Worm (Caenorhabditis elegans) whole organism, L4 larva: ENCODE measurements around the gene F15G9.2.

Experiments
- F26F4.8 ChIP-seq: fragments of 200-800 bp; sonication (Bioruptor generic); conservative IDR thresholded peaks from 2 replicates; pipeline ENCODE4 v1.3.6; 2022; ENCODE audit warnings: missing genetic modification characterization, missing compliant biosample characterization
- F37D6.2 ChIP-seq: sonication (generic microtip); optimal IDR thresholded peaks from 2 replicates; lab custom pipeline; 2016; ENCODE audit warnings: mild to moderate bottlenecking, missing genetic modification characterization, missing compliant biosample characterization
- F44E2.7 ChIP-seq: fragments of 200-800 bp; sonication (Bioruptor generic); IDR thresholded peaks from 2 replicates; pipeline ENCODE4 v2.1.2; 2022; ENCODE audit warnings: missing genetic modification characterization, missing compliant biosample characterization
- ama-1 ChIP-seq: fragments of 150-350 bp; optimal IDR thresholded peaks from 2 replicates; lab custom pipeline; 2014; ENCODE audit warnings: inconsistent platforms, mixed read lengths
- attf-4 ChIP-seq: sonication (generic microtip); optimal IDR thresholded peaks from 3 replicates; lab custom pipeline; 2017; ENCODE audit warnings: missing biosample characterization, missing genetic modification characterization
- ceh-20 ChIP-seq: fragments of 200-800 bp; sonication (Bioruptor generic); IDR thresholded peaks from 2 replicates; pipeline ENCODE4 v1.3.6; 2022; ENCODE audit warnings: missing genetic modification reagents, missing genetic modification characterization, missing compliant biosample characterization
- ceh-28 ChIP-seq: fragments of 150-350 bp; optimal IDR thresholded peaks from 2 replicates; lab custom pipeline; 2014; ENCODE audit warnings: missing biosample characterization, missing genetic modification reagents, missing genetic modification characterization
- ceh-32 ChIP-seq: sonication (generic microtip); optimal IDR thresholded peaks from 2 replicates; lab custom pipeline; 2016; ENCODE audit warnings: mild to moderate bottlenecking, missing genetic modification characterization, missing compliant biosample characterization; ENCODE audit not compliant: poor library complexity
- ces-1 ChIP-seq: fragments of 150-350 bp; sonication (generic microtip); optimal IDR thresholded peaks from 4 replicates; lab custom pipeline; 2014; ENCODE audit warnings: missing biosample characterization, missing genetic modification reagents, missing genetic modification characterization
- ctbp-1 ChIP-seq: fragments of 200-800 bp; sonication (Bioruptor generic); IDR thresholded peaks from 2 replicates; pipeline ENCODE4 v1.3.6; 2022; ENCODE audit warnings: missing genetic modification reagents, missing genetic modification characterization, missing compliant biosample characterization
- daf-12 ChIP-seq: fragments of 150-350 bp; optimal IDR thresholded peaks from 2 replicates; lab custom pipeline; 2014; ENCODE audit warnings: missing biosample characterization, missing genetic modification reagents, missing genetic modification characterization
- daf-16 ChIP-seq, 3 experiments: sonication (generic microtip); optimal IDR thresholded peaks; 2 replicates each; lab custom pipeline; 2016 to 2017; ENCODE audit warnings: missing genetic modification characterization in 3 of 3, missing genetic modification reagents in 3 of 3, mild to moderate bottlenecking in 2 of 3, missing compliant biosample characterization in 2 of 3, missing biosample characterization in 1 of 3, moderate library complexity in 1 of 3
- daf-19 ChIP-seq: fragments of 200-800 bp; sonication (Bioruptor generic); conservative IDR thresholded peaks from 2 replicates; pipeline ENCODE4 v1.3.6; 2022; ENCODE audit warnings: missing genetic modification characterization, missing compliant biosample characterization
- dmd-8 ChIP-seq: fragments of 200-800 bp; sonication (Bioruptor generic); IDR thresholded peaks from 2 replicates; pipeline ENCODE4 v1.3.6; 2022; ENCODE audit warnings: missing genetic modification characterization, missing compliant biosample characterization
- dmd-9 ChIP-seq: fragments of 200-800 bp; sonication (Bioruptor generic); IDR thresholded peaks from 2 replicates; pipeline ENCODE4 v1.3.6; 2022; ENCODE audit warnings: missing genetic modification reagents, missing genetic modification characterization, missing compliant biosample characterization
- dve-1 ChIP-seq: sonication (generic microtip); optimal IDR thresholded peaks from 2 replicates; lab custom pipeline; 2017; ENCODE audit warnings: antibody characterized with exemption, mild to moderate bottlenecking, missing genetic modification characterization, missing compliant biosample characterization; ENCODE audit not compliant: insufficient read depth
- egl-27 ChIP-seq: sonication (generic microtip); optimal IDR thresholded peaks from 3 replicates; lab custom pipeline; 2017; ENCODE audit warnings: missing biosample characterization, missing genetic modification reagents, missing genetic modification characterization
- fkh-10 ChIP-seq: fragments of 150-350 bp; optimal IDR thresholded peaks from 2 replicates; lab custom pipeline; 2014; ENCODE audit warnings: missing biosample characterization, missing genetic modification reagents, missing genetic modification characterization
- fos-1 ChIP-seq: fragments of 150-350 bp; optimal IDR thresholded peaks from 2 replicates; lab custom pipeline; 2014; ENCODE audit warnings: missing biosample characterization, missing genetic modification characterization
- hif-1 ChIP-seq, 2 experiments: sonication (generic microtip); optimal IDR thresholded peaks; 2 replicates each; lab custom pipeline; 2016 to 2017; ENCODE audit warnings: missing compliant biosample characterization in 2 of 2, missing genetic modification characterization in 2 of 2, missing genetic modification reagents in 2 of 2, missing genotype in 2 of 2, mild to moderate bottlenecking in 1 of 2
- hlh-11 ChIP-seq: fragments of 200-800 bp; sonication (Bioruptor generic); optimal IDR thresholded peaks from 2 replicates; lab custom pipeline; 2018; ENCODE audit warnings: mild to moderate bottlenecking, missing genetic modification characterization, missing compliant biosample characterization
- hlh-30 ChIP-seq: sonication (generic microtip); optimal IDR thresholded peaks from 2 replicates; lab custom pipeline; 2017; ENCODE audit warnings: antibody characterized with exemption, mild to moderate bottlenecking, missing genetic modification characterization, missing compliant biosample characterization; ENCODE audit not compliant: insufficient read depth
- hmg-1.1 ChIP-seq: fragments of 200-800 bp; sonication (Bioruptor generic); IDR thresholded peaks from 2 replicates; pipeline ENCODE4 v1.3.6; 2022; ENCODE audit warnings: missing genetic modification reagents, missing genetic modification characterization, missing compliant biosample characterization
- lim-7 ChIP-seq: fragments of 200-800 bp; sonication (Bioruptor generic); IDR thresholded peaks from 2 replicates; pipeline ENCODE4 v1.3.6; 2022; ENCODE audit warnings: missing genetic modification characterization, missing compliant biosample characterization
- lin-38 ChIP-seq: fragments of 200-800 bp; sonication (Bioruptor generic); IDR thresholded peaks from 2 replicates; pipeline ENCODE4 v1.3.6; 2022; ENCODE audit warnings: missing genetic modification reagents, missing genetic modification characterization, missing compliant biosample characterization
- lir-3 ChIP-seq: sonication (generic microtip); optimal IDR thresholded peaks from 2 replicates; lab custom pipeline; 2016; ENCODE audit warnings: mild to moderate bottlenecking, missing genetic modification characterization, missing compliant biosample characterization
- madf-5 ChIP-seq, 2 experiments: fragments of 200-800 bp; sonication (Bioruptor generic); IDR thresholded peaks; 2 replicates each; pipeline ENCODE4 v1.3.6; 2022; ENCODE audit warnings: missing compliant biosample characterization in 2 of 2, missing genetic modification characterization in 2 of 2
- mdt-29 ChIP-seq: fragments of 200-800 bp; sonication (Bioruptor generic); IDR thresholded peaks from 2 replicates; pipeline ENCODE4 v1.3.6; 2022; ENCODE audit warnings: missing genetic modification reagents, missing genetic modification characterization, missing compliant biosample characterization
- mxl-2 ChIP-seq: fragments of 200-800 bp; sonication (Bioruptor generic); conservative IDR thresholded peaks from 2 replicates; pipeline ENCODE4 v1.3.6; 2022; ENCODE audit warnings: missing genetic modification reagents, missing genetic modification characterization, missing compliant biosample characterization
- mxl-3 ChIP-seq: fragments of 200-800 bp; sonication (Bioruptor generic); optimal IDR thresholded peaks from 2 replicates; lab custom pipeline; 2018; ENCODE audit warnings: mild to moderate bottlenecking, missing genetic modification characterization, missing compliant biosample characterization
- nhr-102 ChIP-seq: sonication (generic microtip); optimal IDR thresholded peaks from 2 replicates; lab custom pipeline; 2016; ENCODE audit warnings: mild to moderate bottlenecking, missing genetic modification characterization, moderate library complexity, missing compliant biosample characterization
- nhr-11 ChIP-seq: fragments of 150-350 bp; optimal IDR thresholded peaks from 2 replicates; lab custom pipeline; 2014; ENCODE audit warnings: missing biosample characterization, missing genetic modification characterization
- nhr-111 ChIP-seq: fragments of 200-800 bp; sonication (Bioruptor generic); optimal IDR thresholded peaks from 2 replicates; lab custom pipeline; 2018; ENCODE audit warnings: mild to moderate bottlenecking, missing genetic modification characterization, missing compliant biosample characterization
- nhr-25 ChIP-seq: sonication (generic microtip); optimal IDR thresholded peaks from 2 replicates; lab custom pipeline; 2017; ENCODE audit warnings: missing genetic modification characterization, mild to moderate bottlenecking, missing compliant biosample characterization, antibody characterized with exemption, moderate library complexity, borderline replicate concordance; ENCODE audit not compliant: insufficient read depth
- nhr-28 ChIP-seq: fragments of 150-350 bp; optimal IDR thresholded peaks from 2 replicates; lab custom pipeline; 2014; ENCODE audit warnings: missing biosample characterization, missing genetic modification characterization
- nhr-41 ChIP-seq: fragments of 200-800 bp; sonication (Bioruptor generic); IDR thresholded peaks from 2 replicates; pipeline ENCODE4 v1.3.6; 2022; ENCODE audit warnings: missing genetic modification reagents, missing genetic modification characterization, missing compliant biosample characterization
- nhr-6 ChIP-seq: fragments of 150-350 bp; optimal IDR thresholded peaks from 2 replicates; lab custom pipeline; 2014; ENCODE audit warnings: missing biosample characterization, missing genetic modification characterization
- pha-4 ChIP-seq, 2 experiments: fragments of 150-350 bp in 1 of 2; fragments of 200-800 bp in 1 of 2; sonication (Bioruptor generic) in 1 of 2; IDR thresholded peaks in 1 of 2; optimal IDR thresholded peaks in 1 of 2; 2 replicates each; pipeline versions ENCODE4 v1.3.6 to Lab custom; 2014 to 2022; ENCODE audit warnings: missing genetic modification characterization in 2 of 2, missing genetic modification reagents in 2 of 2, missing biosample characterization in 1 of 2, missing compliant biosample characterization in 1 of 2
- rbr-2 ChIP-seq: sonication (generic microtip); optimal IDR thresholded peaks from 2 replicates; lab custom pipeline; 2016; ENCODE audit warnings: missing genotype, missing genetic modification characterization, missing compliant biosample characterization
- skn-1 ChIP-seq: fragments of 150-350 bp; optimal IDR thresholded peaks from 2 replicates; lab custom pipeline; 2014; ENCODE audit warnings: missing biosample characterization, missing genetic modification characterization
- spr-1 ChIP-seq: sonication (generic microtip); optimal IDR thresholded peaks from 2 replicates; lab custom pipeline; 2016; ENCODE audit warnings: mild to moderate bottlenecking, missing genetic modification characterization, missing compliant biosample characterization
- unc-130 ChIP-seq: sonication (generic microtip); optimal IDR thresholded peaks from 2 replicates; lab custom pipeline; 2016; ENCODE audit warnings: missing genetic modification reagents, missing genetic modification characterization, missing compliant biosample characterization
- unc-62 ChIP-seq, 3 experiments: fragments of 150-350 bp in 1 of 3; sonication (generic microtip); optimal IDR thresholded peaks in 2 of 3; peaks in 1 of 3; 1 replicate in 1 of 3; 2 replicates in 2 of 3; lab custom pipeline; 2014 to 2017; ENCODE audit warnings: missing biosample characterization in 3 of 3, missing genetic modification characterization in 3 of 3, missing genetic modification reagents in 3 of 3, missing genotype in 1 of 3

The F15G9.2 gene

DNA sequence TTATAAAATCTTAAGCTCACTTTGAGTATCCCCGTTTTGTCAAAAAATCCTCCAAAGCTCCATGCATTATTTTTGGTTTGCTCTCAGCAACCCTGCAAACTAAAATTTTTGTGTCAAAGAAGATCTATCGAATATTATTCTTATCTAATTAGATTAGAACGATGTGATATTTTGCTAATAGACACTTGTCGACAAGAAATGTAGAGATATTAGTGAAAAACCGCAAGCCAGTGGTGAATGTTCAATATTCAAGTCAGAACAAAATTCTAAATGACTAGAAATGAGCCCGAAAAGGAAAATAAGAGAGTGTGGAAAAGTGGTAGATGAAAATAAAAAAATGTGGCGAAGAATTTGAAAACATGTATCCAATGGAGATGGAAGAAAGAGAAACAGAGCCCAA lies 38.7 kb downstream of the F15G9.2 start, which contains the start of gene C43C3.4:
C43C3.4 (minus strand) TSS at position 101 of the 400 bp plus-strand sequence.
- TF ChIP-seq egl-27 (tag; lab: Kevin White, UChicago) (no peak), ceh-20 (GFP tag; lab: Robert Waterston, UW) (no peak), nhr-25 (tag; lab: Kevin White, UChicago) (no peak), ama-1 (lab: Kevin White, UChicago) (no peak), lir-3 (no peak), hmg-1.1 (GFP tag; lab: Robert Waterston, UW) (no peak), skn-1 (no peak), hlh-30 (tag; lab: Kevin White, UChicago) (no peak), F37D6.2 (tag; lab: Kevin White, UChicago) (no peak), F26F4.8 (GFP tag; lab: Robert Waterston, UW) (no peak), nhr-111 (GFP tag; lab: Kevin White, UChicago) (no peak), mxl-2 (GFP tag; lab: Robert Waterston, UW) (no peak), unc-130 (GFP tag; lab: Kevin White, UChicago) (no peak)

ce11 chrX:9673228-9673627 lies 40.3 kb downstream of the F15G9.2 start:
- no peak for TF ChIP-seq ama-1 (lab: Kevin White, UChicago)
- TF ChIP-seq daf-16 (GFP tag; optimal IDR thresholded peaks at IDR 0.05; lab: Kevin White, UChicago), result no peak
- TF ChIP-seq daf-16 (tag; optimal IDR thresholded peaks at IDR 0.05; lab: Kevin White, UChicago), result peak; percentile 64
- no peak for TF ChIP-seq daf-12
- no peak for TF ChIP-seq mxl-3 (GFP tag; lab: Kevin White, UChicago)
- no peak for TF ChIP-seq ctbp-1
- TF ChIP-seq dmd-9 (GFP tag; lab: Robert Waterston, UW), result no peak
- peak; percentile 30 for TF ChIP-seq nhr-28 (tag; lab: Kevin White, UChicago)
- peak; percentile 32 for TF ChIP-seq hlh-30 (tag; lab: Kevin White, UChicago)
- peak in 1 of 2 experiments; percentile 83 for TF ChIP-seq unc-62 (GFP tag; optimal IDR thresholded peaks at IDR 0.05 in 1 of 2; lab: Kevin White, UChicago)
- TF ChIP-seq unc-62 (tag; optimal IDR thresholded peaks at IDR 0.05; lab: Kevin White, UChicago), result no peak
- no peak for TF ChIP-seq ceh-20 (GFP tag; lab: Robert Waterston, UW)
- no peak for TF ChIP-seq unc-130 (GFP tag; lab: Kevin White, UChicago)

DNA sequence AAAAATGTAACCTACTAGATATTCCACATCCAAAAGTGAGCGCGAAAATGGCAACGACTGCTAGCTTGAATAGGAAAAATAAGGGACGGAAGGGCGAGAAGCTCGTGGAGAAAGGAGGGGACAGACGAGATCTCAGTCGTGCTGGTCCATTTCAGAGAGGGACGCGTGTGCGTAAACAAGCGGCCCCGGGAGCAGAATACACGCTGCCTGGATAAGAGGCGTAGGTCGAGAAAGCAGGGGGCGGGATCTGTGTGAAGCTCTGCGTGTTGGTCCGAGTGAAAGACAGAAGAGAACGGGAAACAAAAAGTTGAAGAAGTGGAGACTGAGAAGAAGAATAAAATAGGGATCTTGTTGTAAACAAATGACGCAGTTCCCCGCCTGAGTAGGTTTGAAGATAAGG lies 45.0 kb downstream of the F15G9.2 start, which contains the start of gene T14B1.1:
T14B1.1 (minus strand) TSS at position 170 of the 400 bp plus-strand sequence.
- peak; percentile 74 for TF ChIP-seq rbr-2 (tag; lab: Kevin White, UChicago)
- no peak for TF ChIP-seq nhr-102 (tag; lab: Kevin White, UChicago)
- TF ChIP-seq F26F4.8 (GFP tag; lab: Robert Waterston, UW), result no peak
- TF ChIP-seq unc-62 (GFP tag; optimal IDR thresholded peaks at IDR 0.05 in 1 of 2; lab: Kevin White, UChicago), result peak in 1 of 2 experiments; percentile 32
- TF ChIP-seq unc-62 (tag; optimal IDR thresholded peaks at IDR 0.05; lab: Kevin White, UChicago), result no peak
- no peak for TF ChIP-seq attf-4 (tag; lab: Kevin White, UChicago)
- peak; percentile 5 for TF ChIP-seq mxl-3 (GFP tag; lab: Kevin White, UChicago)
- TF ChIP-seq fos-1 (tag; lab: Kevin White, UChicago), result no peak
- peak in 1 of 2 experiments; percentile 45 for TF ChIP-seq daf-16 (GFP tag; optimal IDR thresholded peaks at IDR 0.05; lab: Kevin White, UChicago)
- no peak for TF ChIP-seq daf-16 (tag; optimal IDR thresholded peaks at IDR 0.05; lab: Kevin White, UChicago)
- TF ChIP-seq dve-1 (tag; lab: Kevin White, UChicago), result no peak
- no peak for TF ChIP-seq nhr-6
- no peak for TF ChIP-seq pha-4 (GFP tag; IDR thresholded peaks at IDR 0.05; lab: Robert Waterston, UW)
- TF ChIP-seq pha-4 (tag; optimal IDR thresholded peaks at IDR 0.05; lab: Kevin White, UChicago), result no peak
- no peak for TF ChIP-seq lin-38 (GFP tag; lab: Robert Waterston, UW)
- TF ChIP-seq daf-19, result no peak
- no peak for TF ChIP-seq spr-1 (tag; lab: Kevin White, UChicago)
- TF ChIP-seq ces-1, result no peak
- no peak for TF ChIP-seq nhr-41 (GFP tag; lab: Robert Waterston, UW)
- TF ChIP-seq mdt-29 (GFP tag; lab: Robert Waterston, UW), result no peak
- no peak for TF ChIP-seq ceh-32
- peak; percentile 52; the same call in 1 of the 2 replicates for TF ChIP-seq hmg-1.1 (GFP tag; lab: Robert Waterston, UW)
- TF ChIP-seq nhr-25 (tag; lab: Kevin White, UChicago), result no peak
- no peak for TF ChIP-seq madf-5 (GFP tag; IDR thresholded peaks at IDR 0.05; lab: Robert Waterston, UW)
- peak; percentile 59 for TF ChIP-seq fkh-10 (GFP tag; lab: Kevin White, UChicago)
- no peak for TF ChIP-seq dmd-8 (GFP tag; lab: Robert Waterston, UW)
- no peak for TF ChIP-seq lim-7 (GFP tag; lab: Robert Waterston, UW)
- peak; percentile 25 for TF ChIP-seq nhr-11 (tag; lab: Kevin White, UChicago)
- no peak for TF ChIP-seq hif-1 (tag; optimal IDR thresholded peaks at IDR 0.05; lab: Kevin White, UChicago)
- no peak for TF ChIP-seq ceh-28 (tag; lab: Kevin White, UChicago)
- no peak for TF ChIP-seq dmd-9 (GFP tag; lab: Robert Waterston, UW)
- TF ChIP-seq mxl-2 (GFP tag; lab: Robert Waterston, UW), result no peak
- TF ChIP-seq hlh-11 (tag; lab: Kevin White, UChicago), result peak; percentile 26
- TF ChIP-seq F44E2.7 (GFP tag; lab: Robert Waterston, UW), result no peak
